Comparison of ENCODE assay signal across 1 fruit fly cellular context in genomic region chr3R:12350497-12350896, dm6.
TF ChIP-seq lines count a peak whose summit lies in the region.

Gene CG10038, minus strand, starts transcription at chr3R:12350644.

TF ChIP-seq in whole organism, embryonic, 481 proteins besides CTCF, POLR2A, EP300 and RAD21 (continued from another document and continues in another):
- TF ChIP-seq CG3847 (GFP tag; IDR thresholded peaks at IDR 0.05; lab: Robert Waterston, UW) (peak; percentile 55), CG17802 (tag; optimal IDR thresholded peaks at IDR 0.05; lab: Kevin White, UChicago) (no peak), Fer1 (GFP tag; optimal IDR thresholded peaks at IDR 0.05; lab: Kevin White, UChicago) (peak; percentile 41), CG2120 (GFP tag; optimal IDR thresholded peaks at IDR 0.05; lab: Kevin White, UChicago) (peak; percentile 57), CG1024 (GFP tag; IDR thresholded peaks at IDR 0.05; lab: Robert Waterston, UW) (no peak), sob (GFP tag; IDR thresholded peaks at IDR 0.05; lab: Robert Waterston, UW) (peak; percentile 56; the same call in 1 of the 2 replicates), CG2202 (tag; optimal IDR thresholded peaks at IDR 0.05; lab: Kevin White, UChicago) (no peak), CG15479 (GFP tag; optimal IDR thresholded peaks at IDR 0.05; lab: Kevin White, UChicago) (no peak), lola (GFP tag; optimal IDR thresholded peaks at IDR 0.05; lab: Kevin White, UChicago) (no peak), CG17829 (tag; optimal IDR thresholded peaks at IDR 0.05; lab: Kevin White, UChicago) (peak; percentile 60), sc (optimal IDR thresholded peaks at IDR 0.05; lab: Kevin White, UChicago) (no peak), sc (GFP tag; optimal IDR thresholded peaks at IDR 0.05; lab: Kevin White, UChicago) (no peak), schlank (tag; optimal IDR thresholded peaks at IDR 0.05; lab: Kevin White, UChicago) (no peak), CG12155 (GFP tag; optimal IDR thresholded peaks at IDR 0.05; lab: Kevin White, UChicago) (peak; percentile 12), CG14014 (GFP tag; IDR thresholded peaks at IDR 0.05; lab: Robert Waterston, UW) (no peak), CG6689 (GFP tag; IDR thresholded peaks at IDR 0.05; lab: Robert Waterston, UW) (no peak), CG10267 (tag; optimal IDR thresholded peaks at IDR 0.05; lab: Kevin White, UChicago) (peak; percentile 55), HHEX (GFP tag; optimal IDR thresholded peaks at IDR 0.05; lab: Kevin White, UChicago) (no peak), CG13424 (tag; optimal IDR thresholded peaks at IDR 0.05; lab: Kevin White, UChicago) (peak; percentile 41), ato (GFP tag; IDR thresholded peaks at IDR 0.05; lab: Robert Waterston, UW; ENCODE audit: partially characterized antibody) (peak; percentile 87), CG8290 (GFP tag; optimal IDR thresholded peaks at IDR 0.05; lab: Kevin White, UChicago) (peak; percentile 42), CG8290 (tag; optimal IDR thresholded peaks at IDR 0.05; lab: Kevin White, UChicago) (no peak), Mrtf (GFP tag; IDR thresholded peaks at IDR 0.05; lab: Robert Waterston, UW) (0 out of 3 replicates have a peak, but pooled peaks have one; percentile 28), CG8924 (tag; optimal IDR thresholded peaks at IDR 0.05; lab: Kevin White, UChicago) (peak; percentile 6), Dad (GFP tag; optimal IDR thresholded peaks at IDR 0.05; lab: Kevin White, UChicago) (no peak), CG10431 (GFP tag; optimal IDR thresholded peaks at IDR 0.05; lab: Kevin White, UChicago) (no peak), inv (GFP tag; IDR thresholded peaks at IDR 0.05; lab: Robert Waterston, UW; ENCODE audit: partially characterized antibody) (peak; percentile 93), Ssrp (tag; optimal IDR thresholded peaks at IDR 0.05; lab: Kevin White, UChicago) (no peak), CG9932 (GFP tag; IDR thresholded peaks at IDR 0.05; lab: Robert Waterston, UW) (peak; percentile 82), Camta (GFP tag; optimal IDR thresholded peaks at IDR 0.05; lab: Kevin White, UChicago) (no peak), CG13287 (GFP tag; IDR thresholded peaks at IDR 0.05; lab: Robert Waterston, UW; ENCODE audit: partially characterized antibody) (peak; percentile 97), exex (tag; optimal IDR thresholded peaks at IDR 0.05; lab: Kevin White, UChicago) (no peak), CG4854 (GFP tag; optimal IDR thresholded peaks at IDR 0.05; lab: Kevin White, UChicago) (no peak), corto (GFP tag; optimal IDR thresholded peaks at IDR 0.05; lab: Kevin White, UChicago) (no peak), dimm (GFP tag; IDR thresholded peaks at IDR 0.05; lab: Robert Waterston, UW) (no peak), kah (GFP tag; optimal IDR thresholded peaks at IDR 0.05; lab: Kevin White, UChicago) (no peak), NFAT (GFP tag; IDR thresholded peaks at IDR 0.05; lab: Robert Waterston, UW) (no peak; the same call in 1 of the 2 replicates), otp (GFP tag; IDR thresholded peaks at IDR 0.05; lab: Robert Waterston, UW) (no peak), CG31441 (GFP tag; IDR thresholded peaks at IDR 0.05; lab: Robert Waterston, UW) (peak; percentile 43; the same call in 1 of the 2 replicates), kay (GFP tag; optimal IDR thresholded peaks at IDR 0.05; lab: Kevin White, UChicago) (peak; percentile 14), CG10565 (GFP tag; optimal IDR thresholded peaks at IDR 0.05; lab: Kevin White, UChicago) (no peak), Dbx (GFP tag; IDR thresholded peaks at IDR 0.05; lab: Robert Waterston, UW) (peak; percentile 59; the same call in 2 of the 3 replicates), Chrac-16 (GFP tag; optimal IDR thresholded peaks at IDR 0.05; lab: Kevin White, UChicago) (peak; percentile 16), row (GFP tag; IDR thresholded peaks at IDR 0.05; lab: Robert Waterston, UW) (peak; percentile 86), CG18619 (GFP tag; optimal IDR thresholded peaks at IDR 0.05; lab: Kevin White, UChicago) (no peak), grau (tag; optimal IDR thresholded peaks at IDR 0.05; lab: Kevin White, UChicago) (peak; percentile 54), CG30431 (GFP tag; optimal IDR thresholded peaks at IDR 0.05; lab: Kevin White, UChicago) (no peak), D (optimal IDR thresholded peaks at IDR 0.05; lab: Kevin White, UChicago) (no peak), D (GFP tag; optimal IDR thresholded peaks at IDR 0.05; lab: Kevin White, UChicago) (no peak), CG12219 (GFP tag; optimal IDR thresholded peaks at IDR 0.05; lab: Kevin White, UChicago) (no peak), chif (GFP tag; optimal IDR thresholded peaks at IDR 0.05; lab: Kevin White, UChicago) (peak in 1 of 2 experiments; percentile 15), pum (GFP tag; optimal IDR thresholded peaks at IDR 0.05; lab: Kevin White, UChicago) (no peak), luna (GFP tag; optimal IDR thresholded peaks at IDR 0.05; lab: Kevin White, UChicago) (no peak), CG32532 (GFP tag; IDR thresholded peaks at IDR 0.05; lab: Robert Waterston, UW) (peak; percentile 66), usp (GFP tag; optimal IDR thresholded peaks at IDR 0.05; lab: Kevin White, UChicago) (no peak), emc (GFP tag; optimal IDR thresholded peaks at IDR 0.05; lab: Kevin White, UChicago) (no peak), CG17912 (GFP tag; optimal IDR thresholded peaks at IDR 0.05; lab: Kevin White, UChicago) (no peak), cad (GFP tag; optimal IDR thresholded peaks at IDR 0.05; lab: Kevin White, UChicago) (no peak), CrebB (tag; optimal IDR thresholded peaks at IDR 0.05; lab: Kevin White, UChicago) (no peak), CG18764 (GFP tag; optimal IDR thresholded peaks at IDR 0.05; lab: Kevin White, UChicago) (peak; percentile 13), Dip2 (GFP tag; IDR thresholded peaks at IDR 0.05; lab: Robert Waterston, UW) (no peak), CG10147 (GFP tag; optimal IDR thresholded peaks at IDR 0.05; lab: Kevin White, UChicago) (no peak), CG10209 (GFP tag; optimal IDR thresholded peaks at IDR 0.05; lab: Kevin White, UChicago) (no peak), lov (optimal IDR thresholded peaks at IDR 0.05; lab: Kevin White, UChicago) (no peak), lov (GFP tag; IDR thresholded peaks at IDR 0.05; lab: Robert Waterston, UW) (no peak), Oli (tag; optimal IDR thresholded peaks at IDR 0.05; lab: Kevin White, UChicago) (no peak), Neu2 (GFP tag; optimal IDR thresholded peaks at IDR 0.05; lab: Kevin White, UChicago; ENCODE audit: borderline replicate concordance) (no peak), Sox100B (GFP tag; optimal IDR thresholded peaks at IDR 0.05; lab: Kevin White, UChicago) (no peak), zen (tag; optimal IDR thresholded peaks at IDR 0.05; lab: Kevin White, UChicago) (no peak), E2f2 (GFP tag; IDR thresholded peaks at IDR 0.05; lab: Robert Waterston, UW) (peak; percentile 71), ro (GFP tag; IDR thresholded peaks at IDR 0.05; lab: Robert Waterston, UW) (peak; percentile 25; the same call in 1 of the 2 replicates), ftz-f1 (GFP tag; optimal IDR thresholded peaks at IDR 0.05; lab: Kevin White, UChicago) (peak; percentile 86), CG1529 (GFP tag; optimal IDR thresholded peaks at IDR 0.05; lab: Kevin White, UChicago) (no peak), CG8944 (GFP tag; optimal IDR thresholded peaks at IDR 0.05; lab: Kevin White, UChicago) (no peak), crp (GFP tag; optimal IDR thresholded peaks at IDR 0.05; lab: Kevin White, UChicago) (peak in 1 of 2 experiments; percentile 23), dati (GFP tag; IDR thresholded peaks at IDR 0.05; lab: Robert Waterston, UW) (no peak), CG9437 (GFP tag; optimal IDR thresholded peaks at IDR 0.05; lab: Kevin White, UChicago) (no peak), Hand (GFP tag; optimal IDR thresholded peaks at IDR 0.05; lab: Kevin White, UChicago) (no peak), CG4617 (GFP tag; optimal IDR thresholded peaks at IDR 0.05; lab: Kevin White, UChicago; ENCODE audit: borderline replicate concordance) (peak; percentile 61), CG6765 (GFP tag; optimal IDR thresholded peaks at IDR 0.05; lab: Kevin White, UChicago) (no peak), CG17385 (GFP tag; optimal IDR thresholded peaks at IDR 0.05; lab: Kevin White, UChicago) (no peak), Hmx (GFP tag; optimal IDR thresholded peaks at IDR 0.05; lab: Kevin White, UChicago) (no peak), tap (tag; optimal IDR thresholded peaks at IDR 0.05; lab: Kevin White, UChicago) (no peak), Hr39 (optimal IDR thresholded peaks at IDR 0.05; lab: Kevin White, UChicago) (no peak), croc (GFP tag; conservative IDR thresholded peaks at IDR 0.05; lab: Robert Waterston, UW) (no peak), seq (GFP tag; IDR thresholded peaks at IDR 0.05; lab: Robert Waterston, UW) (no peak), Deaf1 (tag; optimal IDR thresholded peaks at IDR 0.05; lab: Kevin White, UChicago) (no peak), Xbp1 (GFP tag; optimal IDR thresholded peaks at IDR 0.05; lab: Kevin White, UChicago) (peak; percentile 62), Oaz (GFP tag; IDR thresholded peaks at IDR 0.05; lab: Robert Waterston, UW) (no peak), Hmr (GFP tag; optimal IDR thresholded peaks at IDR 0.05; lab: Kevin White, UChicago) (peak; percentile 54), da (GFP tag; optimal IDR thresholded peaks at IDR 0.05; lab: Kevin White, UChicago) (no peak), Awh (GFP tag; IDR thresholded peaks at IDR 0.05; lab: Robert Waterston, UW) (no peak), GATAe (GFP tag; conservative IDR thresholded peaks at IDR 0.05; lab: Robert Waterston, UW) (no peak), slbo (GFP tag; IDR thresholded peaks at IDR 0.05; lab: Robert Waterston, UW) (peak; percentile 67; the same call in 1 of the 2 replicates), tin (GFP tag; optimal IDR thresholded peaks at IDR 0.05; lab: Kevin White, UChicago) (peak; percentile 56), Dfd (GFP tag; optimal IDR thresholded peaks at IDR 0.05; lab: Kevin White, UChicago) (no peak), Drgx (GFP tag; IDR thresholded peaks at IDR 0.05; lab: Robert Waterston, UW) (no peak), CG10462 (GFP tag; optimal IDR thresholded peaks at IDR 0.05; lab: Kevin White, UChicago) (no peak), CG4424 (GFP tag; optimal IDR thresholded peaks at IDR 0.05; lab: Kevin White, UChicago) (peak; percentile 36), fd96Cb (tag; optimal IDR thresholded peaks at IDR 0.05; lab: Kevin White, UChicago) (no peak), hkb (optimal IDR thresholded peaks at IDR 0.05; lab: Kevin White, UChicago) (no peak), hkb (GFP tag; IDR thresholded peaks at IDR 0.05; lab: Robert Waterston, UW) (no peak), sug (tag; optimal IDR thresholded peaks at IDR 0.05; lab: Kevin White, UChicago) (no peak), gcm2 (GFP tag; optimal IDR thresholded peaks at IDR 0.05; lab: Kevin White, UChicago) (no peak), lab (GFP tag; optimal IDR thresholded peaks at IDR 0.05; lab: Kevin White, UChicago) (no peak), pb (GFP tag; optimal IDR thresholded peaks at IDR 0.05; lab: Kevin White, UChicago) (no peak), Taf1 (GFP tag; IDR thresholded peaks at IDR 0.05; lab: Robert Waterston, UW) (no peak), CG34376 (GFP tag; optimal IDR thresholded peaks at IDR 0.05; lab: Kevin White, UChicago) (no peak), Rfx (GFP tag; IDR thresholded peaks at IDR 0.05; lab: Robert Waterston, UW) (peak; percentile 84), aop (GFP tag; IDR thresholded peaks at IDR 0.05; lab: Robert Waterston, UW) (no peak), CG14667 (GFP tag; IDR thresholded peaks at IDR 0.05; lab: Robert Waterston, UW) (no peak), D19B (GFP tag; optimal IDR thresholded peaks at IDR 0.05; lab: Kevin White, UChicago) (no peak), caup (GFP tag; optimal IDR thresholded peaks at IDR 0.05; lab: Kevin White, UChicago; ENCODE audit: severe bottlenecking) (peak; percentile 34), zfh1 (GFP tag; IDR thresholded peaks at IDR 0.05; lab: Robert Waterston, UW) (no peak), sqz (GFP tag; optimal IDR thresholded peaks at IDR 0.05; lab: Kevin White, UChicago) (peak; percentile 28), ash1 (GFP tag; optimal IDR thresholded peaks at IDR 0.05; lab: Kevin White, UChicago) (no peak), CG7839 (tag; optimal IDR thresholded peaks at IDR 0.05; lab: Kevin White, UChicago) (peak; percentile 32), chn (GFP tag; optimal IDR thresholded peaks at IDR 0.05; lab: Kevin White, UChicago) (peak; percentile 36), vvl (GFP tag; IDR thresholded peaks at IDR 0.05; lab: Robert Waterston, UW) (peak; percentile 55; the same call in 1 of the 2 replicates), gem (tag; optimal IDR thresholded peaks at IDR 0.05; lab: Kevin White, UChicago) (no peak), mirr (GFP tag; optimal IDR thresholded peaks at IDR 0.05; lab: Kevin White, UChicago) (no peak), her (GFP tag; optimal IDR thresholded peaks at IDR 0.05; lab: Kevin White, UChicago) (no peak), fd64A (GFP tag; optimal IDR thresholded peaks at IDR 0.05; lab: Kevin White, UChicago) (no peak), CG15601 (tag; optimal IDR thresholded peaks at IDR 0.05; lab: Kevin White, UChicago) (peak; percentile 41), E2f1 (GFP tag; IDR thresholded peaks at IDR 0.05; lab: Robert Waterston, UW) (no peak), CG3838 (GFP tag; optimal IDR thresholded peaks at IDR 0.05; lab: Kevin White, UChicago) (no peak), CG4404 (GFP tag; IDR thresholded peaks at IDR 0.05; lab: Robert Waterston, UW) (no peak), ERR (GFP tag; optimal IDR thresholded peaks at IDR 0.05; lab: Kevin White, UChicago) (no peak), NC2α (GFP tag; optimal IDR thresholded peaks at IDR 0.05; lab: Kevin White, UChicago) (no peak), Bdp1 (GFP tag; optimal IDR thresholded peaks at IDR 0.05; lab: Kevin White, UChicago) (no peak), CG3995 (GFP tag; optimal IDR thresholded peaks at IDR 0.05; lab: Kevin White, UChicago) (peak; percentile 22), CG3163 (GFP tag; optimal IDR thresholded peaks at IDR 0.05; lab: Kevin White, UChicago) (no peak), CG6654 (GFP tag; optimal IDR thresholded peaks at IDR 0.05; lab: Kevin White, UChicago) (no peak), Jarid2 (GFP tag; optimal IDR thresholded peaks at IDR 0.05; lab: Kevin White, UChicago) (peak; percentile 14), Hr3 (GFP tag; optimal IDR thresholded peaks at IDR 0.05; lab: Kevin White, UChicago) (peak; percentile 36), Med (GFP tag; lab: Kevin White, UChicago) (peak; percentile 88), CG18011 (GFP tag; optimal IDR thresholded peaks at IDR 0.05; lab: Kevin White, UChicago) (peak; percentile 11), Usf (GFP tag; optimal IDR thresholded peaks at IDR 0.05; lab: Kevin White, UChicago) (no peak)
